Worm (Caenorhabditis elegans) whole organism, mixed stage, embryonic: ENCODE results near the gene T24F1.7.

Source experiments
- M03D4.4 ChIP-seq: sonication (generic microtip); optimal IDR thresholded peaks from 2 replicates; lab custom pipeline; 2017; ENCODE audit warnings: mild to moderate bottlenecking, missing genetic modification characterization, missing compliant biosample characterization
- ces-1 ChIP-seq: fragments of 150-350 bp; optimal IDR thresholded peaks from 2 replicates; lab custom pipeline; 2014; ENCODE audit warnings: missing biosample characterization, missing genetic modification reagents, missing genetic modification characterization
- cnd-1 ChIP-seq: fragments of 200-800 bp; sonication (Bioruptor generic); optimal IDR thresholded peaks from 2 replicates; lab custom pipeline; 2018; ENCODE audit warnings: mild to moderate bottlenecking, missing genetic modification characterization, missing compliant biosample characterization
- elt-3 ChIP-seq: fragments of 150-350 bp; optimal IDR thresholded peaks from 2 replicates; lab custom pipeline; 2014; ENCODE audit warnings: missing biosample characterization, missing genetic modification characterization
- mep-1 ChIP-seq: fragments of 150-350 bp; optimal IDR thresholded peaks from 2 replicates; lab custom pipeline; 2017; ENCODE audit warnings: missing biosample characterization, missing genetic modification reagents, missing genetic modification characterization, inconsistent platforms
- nhr-28 ChIP-seq: fragments of 150-350 bp; optimal IDR thresholded peaks from 2 replicates; lab custom pipeline; 2014; ENCODE audit warnings: missing biosample characterization, missing genetic modification characterization
- nhr-76 ChIP-seq: sonication (generic microtip); optimal IDR thresholded peaks from 2 replicates; lab custom pipeline; 2017; ENCODE audit warnings: missing biosample characterization, missing genetic modification characterization
- sptf-1 ChIP-seq: sonication (generic microtip); optimal IDR thresholded peaks from 2 replicates; lab custom pipeline; 2017; ENCODE audit warnings: mild to moderate bottlenecking, missing genetic modification characterization, moderate library complexity, missing compliant biosample characterization
- unc-39 ChIP-seq: fragments of 150-350 bp; optimal IDR thresholded peaks from 2 replicates; lab custom pipeline; 2014; ENCODE audit warnings: missing biosample characterization, missing genetic modification characterization
- ztf-11 ChIP-seq: fragments of 150-350 bp; optimal IDR thresholded peaks from 2 replicates; lab custom pipeline; 2014; ENCODE audit warnings: missing biosample characterization, missing genetic modification characterization

DNA sequence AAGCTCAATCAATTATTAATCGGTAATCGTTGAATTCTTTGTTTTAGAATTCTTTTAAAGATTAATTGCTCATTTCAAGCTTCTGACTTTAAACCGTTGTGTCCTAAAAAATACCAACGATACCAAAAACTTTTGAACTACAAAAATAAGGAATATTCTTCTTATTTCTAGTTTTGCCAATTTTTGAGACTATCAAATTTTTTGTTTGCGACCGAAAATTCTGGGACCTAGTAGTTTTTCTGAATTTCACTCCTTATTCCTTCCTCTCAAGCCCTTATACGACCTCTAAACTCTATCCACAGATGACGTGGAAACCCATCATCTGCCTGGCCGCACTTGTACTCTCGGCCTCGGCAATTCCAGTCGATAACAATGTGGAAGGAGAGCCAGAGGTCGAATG lies 43.5 kb upstream of the T24F1.7 start, which contains the start of gene cut-1:
- TF ChIP-seq elt-3, result no peak
- no peak for TF ChIP-seq M03D4.4 (tag; lab: Kevin White, UChicago)
- no peak for TF ChIP-seq cnd-1 (tag; lab: Kevin White, UChicago)
- TF ChIP-seq unc-39, result no peak
- no peak for TF ChIP-seq ces-1 (GFP tag; lab: Kevin White, UChicago)
- TF ChIP-seq mep-1 (tag; lab: Kevin White, UChicago), result no peak
- no peak for TF ChIP-seq sptf-1 (tag; lab: Kevin White, UChicago)
- no peak for TF ChIP-seq ztf-11 (tag; lab: Kevin White, UChicago)
- TF ChIP-seq nhr-28 (tag; lab: Kevin White, UChicago), result no peak
- TF ChIP-seq nhr-76 (tag; lab: Kevin White, UChicago), result no peak
